Worm (Caenorhabditis elegans): ENCODE results near the gene mab-10.

The mab-10 gene

DNA sequence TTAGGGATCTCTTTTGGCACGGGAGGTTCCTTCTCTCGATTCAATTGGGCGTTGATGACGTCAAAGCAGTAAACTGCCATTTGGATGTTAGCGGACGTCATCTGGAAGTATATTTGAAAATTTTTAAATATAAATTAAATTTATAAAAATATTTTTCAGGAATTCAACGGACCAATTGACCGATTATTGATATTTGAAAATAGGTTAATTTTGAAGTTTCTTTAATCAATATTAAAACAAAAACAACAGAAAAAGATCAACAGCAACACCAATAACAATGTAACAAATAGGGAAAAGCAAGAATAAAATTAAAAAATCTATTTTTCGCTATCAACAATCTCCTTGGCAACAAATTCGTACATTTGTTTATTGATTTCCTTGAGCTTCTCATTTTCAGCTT lies 11.3 kb downstream of the mab-10 start, which contains the start of gene R166.3:
Gene R166.3, minus strand, starts transcription at position 101 of the 400 bp plus-strand sequence.
- no peak for TF ChIP-seq unc-62 (GFP tag; optimal IDR thresholded peaks at IDR 0.05)

DNA sequence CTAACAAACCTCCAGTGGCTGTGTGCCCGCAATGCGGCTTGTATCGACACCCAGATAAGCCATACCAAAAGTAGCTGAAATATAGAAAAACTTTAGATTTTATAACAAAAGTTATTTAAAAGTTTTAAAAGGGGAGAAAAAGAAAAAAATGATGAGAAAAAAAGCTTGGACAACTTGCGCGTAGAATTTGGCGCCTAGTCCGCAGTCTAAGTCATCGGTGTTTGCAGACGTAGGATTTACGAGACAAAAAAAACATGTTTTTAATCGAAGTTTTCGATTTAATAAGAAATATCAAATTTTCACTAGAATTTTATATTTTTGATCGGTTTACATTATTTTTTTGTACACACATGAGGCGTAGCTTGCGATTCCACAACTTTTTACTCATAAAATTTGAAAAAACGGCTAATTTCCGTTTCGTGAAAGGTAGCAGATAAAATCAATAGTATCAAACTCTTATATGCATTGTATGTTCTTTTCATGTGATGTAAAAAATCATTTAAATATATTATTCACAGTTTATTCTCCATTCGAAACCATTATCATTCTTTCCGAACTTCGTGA lies 14.1 kb downstream of the mab-10 start, which contains the start of gene pro-1:
Gene pro-1, minus strand, starts transcription at position 74 of the 564 bp plus-strand sequence.
- TF ChIP-seq unc-62 (GFP tag; optimal IDR thresholded peaks at IDR 0.05) = no peak

DNA sequence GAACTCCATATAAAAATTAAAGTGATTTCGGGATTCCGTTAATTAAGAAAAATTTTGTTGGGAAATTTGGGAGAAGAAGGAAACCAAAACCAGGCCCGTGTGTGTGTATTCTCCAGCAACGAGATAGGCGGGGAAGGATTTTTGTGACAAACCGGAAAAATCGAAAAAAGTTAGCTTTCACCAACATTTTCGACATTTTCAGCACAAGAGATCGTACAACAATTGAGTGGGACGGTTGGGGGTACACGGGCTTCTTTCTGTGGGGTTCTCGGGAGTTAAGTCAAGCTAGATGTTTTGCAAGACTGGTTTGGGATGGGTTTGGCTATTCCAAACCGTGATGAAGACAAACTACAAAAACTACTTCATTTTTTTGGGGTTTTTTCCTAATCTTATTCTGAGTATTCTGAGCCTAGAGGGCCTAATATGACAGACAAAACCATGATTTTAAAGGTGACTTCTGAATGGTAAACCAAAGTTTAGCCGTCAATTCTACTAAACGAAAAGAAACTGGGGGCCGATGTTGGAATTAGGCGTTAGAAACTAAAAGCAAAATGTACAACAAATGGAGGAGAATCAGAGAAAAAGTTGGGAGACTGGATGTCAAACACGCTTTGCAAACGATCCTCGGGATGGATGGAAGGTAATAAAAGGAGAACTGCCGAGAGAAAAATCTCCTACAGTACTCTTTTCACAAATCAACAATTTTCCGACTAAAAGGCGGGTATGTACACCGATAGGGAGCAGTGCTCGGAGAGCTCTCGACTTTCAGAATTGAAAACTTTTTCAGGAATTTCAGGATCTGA lies 15.0 kb downstream of the mab-10 start:
- no peak for TF ChIP-seq unc-62 (GFP tag; optimal IDR thresholded peaks at IDR 0.05)

DNA sequence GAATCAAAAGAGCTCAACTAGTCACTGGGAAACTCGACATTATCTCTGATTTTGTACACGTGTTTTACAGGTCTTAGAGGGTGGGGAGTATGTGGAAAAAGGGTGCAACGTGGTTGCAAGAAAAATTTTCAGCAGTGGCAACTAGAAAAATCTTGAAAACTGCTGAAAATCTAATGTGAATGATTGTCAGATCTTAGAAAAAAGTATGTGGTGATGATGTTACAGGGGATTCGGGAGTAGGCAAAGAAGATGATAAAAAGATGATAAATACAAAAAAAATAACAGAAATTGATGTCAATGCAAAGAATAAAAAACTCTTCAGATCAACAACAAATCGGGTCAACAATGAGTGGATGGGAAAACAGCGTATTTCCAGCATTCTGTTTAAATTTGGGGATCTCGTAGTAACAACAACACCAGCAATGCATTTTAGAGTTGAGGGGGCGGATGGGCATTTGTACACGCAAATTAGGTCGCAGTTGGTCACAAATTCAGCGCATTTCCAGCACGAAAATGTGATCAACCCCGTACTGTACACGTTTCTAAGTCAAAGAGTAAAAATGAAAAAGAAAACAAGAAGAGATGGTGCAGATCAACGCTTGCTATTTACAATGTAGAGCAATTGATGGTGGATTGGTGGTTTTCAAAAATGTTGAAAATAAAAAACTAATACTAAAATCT lies 15.7 kb downstream of the mab-10 start:
- TF ChIP-seq unc-62 (GFP tag; optimal IDR thresholded peaks at IDR 0.05) = no peak

DNA sequence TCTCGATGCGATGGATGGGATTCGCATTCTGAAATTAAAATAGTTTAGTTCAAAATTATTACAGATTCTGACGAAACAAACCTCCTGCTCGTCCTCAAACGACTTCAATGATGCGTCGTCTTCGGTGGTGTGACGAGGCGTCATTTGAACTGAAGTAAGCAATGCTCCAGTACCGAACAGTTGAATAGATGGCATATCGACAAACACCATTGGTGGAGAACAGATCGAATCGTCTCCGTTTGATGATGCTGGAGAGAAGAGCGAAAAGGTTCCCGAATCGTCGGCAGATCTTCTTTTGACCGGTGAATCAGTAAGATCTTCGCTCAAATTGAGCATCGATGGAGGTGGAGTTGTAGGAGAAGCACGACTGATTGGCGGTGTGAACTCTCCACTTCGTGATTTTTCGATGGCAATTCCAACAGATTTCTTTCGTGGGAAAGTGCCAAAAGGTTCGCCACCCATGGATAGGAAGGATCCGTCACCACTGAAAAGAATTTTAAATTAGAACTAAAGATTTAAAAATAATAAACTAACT lies 16.6 kb downstream of the mab-10 start:
- no peak for TF ChIP-seq unc-62 (GFP tag; optimal IDR thresholded peaks at IDR 0.05)

DNA sequence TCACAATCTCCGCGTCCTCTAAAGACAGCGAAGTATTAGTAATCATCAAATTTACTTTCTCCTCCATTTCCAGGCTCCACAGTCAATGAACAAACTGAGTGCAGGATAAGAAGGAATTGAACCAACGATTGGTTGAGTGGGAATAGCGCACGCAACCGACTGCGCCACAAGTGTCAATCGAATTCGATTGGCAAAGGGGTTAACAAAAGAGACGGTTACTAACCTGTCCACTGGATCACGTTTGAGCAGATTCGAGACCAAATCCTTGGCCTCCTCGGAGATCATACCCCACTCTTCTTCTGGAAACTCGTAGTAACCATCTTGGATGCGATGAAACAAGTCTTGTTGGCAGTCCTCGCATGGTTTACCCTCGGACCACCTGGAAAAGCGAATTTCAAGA lies 17.3 kb downstream of the mab-10 start:
- TF ChIP-seq unc-62 (GFP tag; optimal IDR thresholded peaks at IDR 0.05) = no peak

DNA sequence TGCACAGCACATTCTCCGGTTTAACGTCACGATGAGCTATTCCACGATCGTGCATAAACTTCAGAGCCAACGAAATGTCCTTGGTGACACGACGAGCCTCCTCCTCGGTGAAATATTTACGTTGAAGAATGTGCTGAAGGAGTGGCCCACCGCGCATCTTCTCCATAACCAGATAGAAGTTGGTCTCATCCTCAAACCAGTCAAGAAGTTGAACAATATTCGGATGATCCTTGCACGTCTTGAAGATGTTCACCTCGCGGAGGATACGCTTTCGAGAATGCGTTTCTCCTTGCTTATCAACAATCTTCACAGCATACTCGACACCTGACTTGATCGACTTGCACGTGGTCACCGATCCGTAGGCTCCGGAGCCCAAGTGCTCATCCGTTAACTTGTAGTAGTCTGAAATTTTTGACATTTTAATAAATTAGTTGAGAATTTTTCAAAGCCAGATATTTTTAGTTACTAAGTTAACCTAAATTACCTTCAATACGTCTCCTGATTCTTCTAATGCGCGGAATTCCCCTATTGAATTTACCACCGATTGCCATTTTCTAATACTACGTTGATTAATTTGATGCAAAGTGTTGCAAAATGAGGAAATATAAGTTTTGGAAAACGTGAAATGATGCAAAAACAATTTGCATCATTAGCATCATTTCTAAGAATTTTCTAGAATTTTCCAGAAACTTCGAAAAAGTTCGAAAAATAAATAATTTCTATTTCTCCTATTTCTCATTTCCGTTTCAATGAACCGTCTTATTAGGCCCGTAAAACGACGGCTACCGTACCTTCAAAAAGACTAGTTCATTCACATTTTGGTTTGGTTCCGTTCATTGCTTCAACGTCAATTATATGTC lies 18.3 kb downstream of the mab-10 start:
- no peak for TF ChIP-seq unc-62 (GFP tag; optimal IDR thresholded peaks at IDR 0.05)

DNA sequence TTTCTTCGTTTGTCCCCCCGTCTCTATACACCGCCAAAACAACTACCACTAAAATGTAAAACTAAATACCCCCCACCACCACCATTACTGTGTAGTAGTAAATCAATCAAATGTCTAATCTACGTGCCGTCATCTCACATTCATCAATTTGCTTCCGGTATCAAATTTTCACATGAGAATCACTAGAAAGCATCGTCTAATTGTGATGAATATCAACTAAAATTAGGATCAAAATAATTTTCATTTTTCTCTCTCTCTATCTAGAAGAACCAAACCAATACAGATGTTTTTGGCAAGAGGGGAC lies 18.9 kb downstream of the mab-10 start:
- no peak for TF ChIP-seq unc-62 (GFP tag; optimal IDR thresholded peaks at IDR 0.05)

DNA sequence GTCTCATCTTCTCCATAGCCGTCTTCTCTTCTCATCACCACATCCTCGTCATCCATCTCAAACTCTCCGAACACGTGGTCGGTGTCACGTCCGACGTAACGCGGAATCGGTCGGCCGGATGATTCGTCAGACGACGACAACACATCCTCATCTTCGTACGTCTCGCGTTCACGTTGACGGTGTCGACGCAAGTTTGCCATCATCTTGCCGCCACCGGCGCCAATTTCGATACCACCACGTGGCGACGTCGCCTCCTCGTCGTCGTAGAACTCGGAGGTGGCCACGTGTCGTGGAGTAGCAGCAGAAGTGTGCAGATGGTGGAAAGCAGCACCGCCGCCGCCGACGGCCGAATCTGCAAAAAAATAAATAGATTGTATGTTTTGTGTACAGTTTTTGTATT lies 19.4 kb downstream of the mab-10 start:
- no peak for TF ChIP-seq unc-62 (GFP tag; optimal IDR thresholded peaks at IDR 0.05)

DNA sequence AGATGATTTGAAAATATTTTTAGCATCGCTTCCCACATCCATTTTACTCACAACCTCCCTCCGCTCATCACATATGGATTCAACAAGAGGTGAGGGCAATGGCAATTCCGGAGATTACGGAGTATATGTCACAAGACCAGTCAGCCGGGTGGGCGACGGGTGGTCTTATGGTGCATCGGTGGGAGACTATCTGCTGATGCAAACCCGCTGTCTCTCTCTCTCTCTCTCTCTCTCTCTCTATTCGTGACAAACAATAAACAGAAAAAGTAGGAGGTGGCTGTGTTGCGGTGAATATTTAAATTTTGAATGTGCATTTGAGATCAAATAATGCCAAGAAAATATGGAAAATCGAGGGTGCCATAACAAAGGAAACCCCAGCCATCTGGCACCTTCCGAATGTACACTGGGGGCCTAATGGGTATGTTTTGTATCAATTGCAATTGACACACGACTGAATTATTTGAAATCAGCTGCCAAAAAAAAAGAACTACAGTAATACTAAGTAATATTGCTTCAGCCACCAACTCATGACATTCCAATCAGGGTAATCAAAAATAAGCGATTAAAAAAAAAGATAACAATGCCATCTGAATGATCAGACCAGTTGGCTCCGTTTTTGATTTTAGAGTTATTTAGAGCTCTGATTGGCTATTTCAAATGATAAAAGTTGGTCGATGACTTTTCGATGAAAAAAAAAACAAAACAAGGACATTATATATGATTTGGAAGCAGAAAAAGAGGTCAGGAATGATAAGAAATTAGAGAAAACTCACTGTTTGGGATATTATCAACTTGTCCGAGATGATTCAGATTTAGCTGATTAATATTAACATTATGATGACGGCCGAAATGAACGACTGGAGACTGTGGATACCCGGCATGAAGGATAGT lies 20.2 kb downstream of the mab-10 start:
- TF ChIP-seq unc-62 (GFP tag; optimal IDR thresholded peaks at IDR 0.05) = no peak

DNA sequence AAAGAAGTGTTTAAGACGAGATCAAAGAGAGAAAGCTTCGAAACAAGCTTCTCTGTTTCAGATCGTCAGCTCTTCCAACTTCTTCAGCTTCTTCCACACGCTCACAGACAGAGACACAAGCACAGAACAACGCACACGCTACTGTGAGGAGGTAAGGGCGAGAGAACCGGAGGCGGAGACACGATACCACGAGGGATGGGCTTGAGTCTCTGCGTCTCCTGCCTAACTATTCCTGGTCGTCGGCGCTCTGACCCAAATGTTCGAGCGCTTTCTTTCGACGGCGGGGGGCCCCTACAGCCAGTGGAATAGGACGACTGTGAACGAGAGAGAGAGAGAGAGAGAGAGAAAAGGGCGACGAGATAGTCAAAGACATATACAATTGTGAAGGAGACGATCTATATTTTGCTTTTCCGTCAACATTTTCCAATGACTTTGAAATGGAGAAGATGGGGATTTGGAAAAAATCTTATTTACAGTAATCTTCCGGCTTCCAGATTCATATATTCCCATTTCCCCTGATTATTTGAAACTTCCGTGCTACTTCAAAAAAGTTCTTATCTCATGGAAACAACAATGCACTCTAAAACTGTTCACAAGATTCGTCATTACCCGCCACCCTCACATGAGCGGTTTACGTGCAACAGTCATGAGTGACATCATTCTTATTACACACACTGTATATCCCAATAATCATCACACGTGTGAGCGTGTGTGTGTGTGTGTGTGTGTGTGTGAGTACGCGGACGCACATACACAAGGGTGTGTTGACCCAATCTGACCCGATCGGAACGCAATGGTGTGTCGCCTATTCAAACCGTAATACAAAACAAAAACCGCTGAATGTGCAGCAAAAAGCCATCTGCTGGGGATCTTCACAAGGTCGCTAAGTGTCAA lies 21.1 kb downstream of the mab-10 start:
- no peak for TF ChIP-seq unc-62 (GFP tag; optimal IDR thresholded peaks at IDR 0.05)

DNA sequence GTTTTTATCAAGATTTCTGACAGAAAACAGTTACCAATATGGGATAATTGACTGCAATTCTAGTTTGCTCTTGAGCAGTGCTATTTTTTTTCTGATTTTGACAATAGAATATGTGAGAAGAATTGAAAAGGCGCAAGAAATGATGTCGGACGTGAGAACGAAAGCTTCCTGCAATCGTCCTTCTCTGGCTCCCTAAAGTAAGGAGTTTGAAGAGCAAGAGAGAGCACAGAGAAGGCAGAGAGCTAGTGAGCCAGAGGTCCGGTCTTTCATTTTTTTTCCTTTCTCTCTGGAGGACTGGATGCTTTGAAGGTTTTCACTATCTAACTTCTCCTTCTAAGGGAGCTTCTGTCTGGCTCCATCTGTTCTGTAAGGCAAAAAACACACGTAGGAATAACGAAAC lies 22.3 kb downstream of the mab-10 start:
- no peak for TF ChIP-seq unc-62 (GFP tag; optimal IDR thresholded peaks at IDR 0.05)

DNA sequence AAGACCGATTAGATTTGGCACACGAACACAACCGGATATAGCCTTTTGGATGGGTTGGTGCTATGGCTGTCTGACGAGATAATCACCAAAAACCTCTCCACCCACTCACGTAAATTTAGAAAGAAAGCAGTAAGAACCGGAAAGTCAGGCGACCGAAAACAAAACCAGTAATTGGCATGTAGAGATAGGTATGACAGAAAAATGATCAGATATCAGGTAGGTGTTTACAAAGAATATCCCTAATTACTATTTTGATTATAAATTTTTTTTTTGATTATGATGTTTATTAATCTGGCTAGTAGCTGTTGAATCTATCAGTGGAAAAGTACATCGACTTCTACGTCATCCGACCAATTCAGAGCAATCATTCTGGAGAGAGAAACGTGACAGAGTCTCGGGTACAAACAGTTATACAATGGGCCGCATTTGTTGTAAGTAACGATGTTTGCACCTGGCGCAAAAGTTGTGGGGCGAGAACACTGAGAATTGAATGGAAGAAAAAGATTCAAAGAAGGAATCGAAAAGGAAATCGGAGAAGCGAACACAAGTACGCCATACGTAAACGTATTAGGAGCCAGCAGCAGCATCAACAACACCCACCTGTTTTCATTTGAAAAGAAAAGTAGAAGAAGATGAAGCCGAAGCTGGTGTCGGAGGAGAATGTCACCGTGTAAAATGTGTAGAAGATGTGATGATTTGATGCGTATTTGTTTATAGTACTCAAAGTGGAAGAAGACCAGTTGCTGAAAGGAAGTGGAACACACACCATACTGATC lies 23.2 kb downstream of the mab-10 start:
- no peak for TF ChIP-seq unc-62 (GFP tag; optimal IDR thresholded peaks at IDR 0.05)

Data from whole organism, dauer.